Worm (Caenorhabditis elegans): ENCODE measurements around the gene F14H3.14.

DNA sequence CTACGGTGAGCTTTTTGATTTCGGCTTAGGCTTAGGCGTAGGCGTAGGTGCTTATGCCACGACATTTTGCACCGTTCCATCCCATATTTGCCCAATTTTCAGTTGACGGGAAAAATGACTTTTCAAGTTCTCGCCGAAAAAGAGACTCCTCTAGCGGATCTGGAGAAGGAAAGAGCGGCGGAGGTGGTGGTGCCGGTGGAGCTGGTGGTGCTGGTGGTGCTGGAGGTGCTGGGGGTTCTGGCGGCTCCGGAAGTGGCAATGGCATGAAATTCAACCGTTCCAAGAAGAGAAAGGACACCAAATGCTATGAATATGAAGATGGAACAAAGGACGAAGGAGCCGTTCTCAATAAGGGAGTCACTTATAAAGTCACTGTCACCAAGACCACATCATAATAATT, 15.6 kb downstream of the F14H3.14 start:
- TF ChIP-seq flt-1 (GFP tag; IDR thresholded peaks at IDR 0.05) = no peak
- TF ChIP-seq klf-2 (GFP tag; conservative IDR thresholded peaks at IDR 0.05) = no peak
- no peak for TF ChIP-seq ztf-23 (GFP tag; IDR thresholded peaks at IDR 0.05)
- TF ChIP-seq med-1 (GFP tag; optimal IDR thresholded peaks at IDR 0.05; ENCODE audit: insufficient read depth) = no peak
- no peak for TF ChIP-seq T22C8.4 (GFP tag; IDR thresholded peaks at IDR 0.05)
- no peak for TF ChIP-seq cog-1 (tag; optimal IDR thresholded peaks at IDR 0.05)

All from whole organism, midembryonic.